Fruit fly (Drosophila melanogaster): ENCODE results near the gene CG6724.

DNA sequence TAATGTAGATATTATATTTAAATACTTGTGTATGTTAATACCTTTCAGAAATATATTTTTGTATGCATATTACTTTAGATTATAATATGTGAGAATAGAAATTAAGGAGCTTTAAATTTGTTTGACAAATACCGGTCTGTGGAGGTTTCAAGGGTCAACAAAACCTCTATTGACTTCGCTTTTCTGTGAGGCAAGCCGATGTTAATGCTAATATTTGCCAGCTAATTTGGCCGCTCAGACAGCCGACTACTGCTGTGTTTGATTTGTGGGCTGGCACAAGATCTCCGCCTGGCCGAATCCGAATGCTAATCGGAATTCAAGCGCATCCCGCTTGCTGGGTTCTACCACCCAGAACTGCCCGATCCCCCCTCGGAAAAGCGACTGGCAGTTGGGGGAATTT, 15.2 kb downstream of the CG6724 start:
- no peak for TF ChIP-seq dl (GFP tag; optimal IDR thresholded peaks at IDR 0.05; ENCODE audit: insufficient read depth in 1 of 2, partially characterized antibody in 2 of 2)
- no peak for TF ChIP-seq N (GFP tag; optimal IDR thresholded peaks at IDR 0.05)
- no peak for TF ChIP-seq psq (GFP tag; optimal IDR thresholded peaks at IDR 0.05)
- TF ChIP-seq Hr78 (GFP tag; optimal IDR thresholded peaks at IDR 0.05): no peak
- TF ChIP-seq Rel (GFP tag; optimal IDR thresholded peaks at IDR 0.05): no peak
- no peak for TF ChIP-seq Rel (tag; optimal IDR thresholded peaks at IDR 0.05)

Data from whole organism, wandering third instar larva.